Fruit fly (Drosophila melanogaster) whole organism, pupa: ENCODE data around the gene CG13012.

Experiments
- CG9948 ChIP-seq: fragments of 200-800 bp; sonication (Bioruptor generic); optimal IDR thresholded peaks from 2 replicates; lab custom pipeline; 2018; ENCODE audit warnings: missing biosample characterization, mild to moderate bottlenecking, missing genetic modification characterization, moderate library complexity
- D1 ChIP-seq: fragments of 200-800 bp; sonication (Bioruptor generic); optimal IDR thresholded peaks from 2 replicates; lab custom pipeline; 2018; ENCODE audit warnings: missing biosample characterization, mild to moderate bottlenecking, missing genetic modification characterization, moderate library complexity
- Pif1A ChIP-seq: fragments of 200-800 bp; sonication (Bioruptor generic); optimal IDR thresholded peaks from 3 replicates; lab custom pipeline; 2016; ENCODE audit warnings: missing biosample characterization, missing genetic modification characterization
- rn ChIP-seq: fragments of 200-800 bp; sonication (Bioruptor generic); IDR thresholded peaks from 2 replicates; pipeline ENCODE4 v1.3.6; 2022; ENCODE audit warnings: missing biosample characterization, missing genetic modification characterization

DNA sequence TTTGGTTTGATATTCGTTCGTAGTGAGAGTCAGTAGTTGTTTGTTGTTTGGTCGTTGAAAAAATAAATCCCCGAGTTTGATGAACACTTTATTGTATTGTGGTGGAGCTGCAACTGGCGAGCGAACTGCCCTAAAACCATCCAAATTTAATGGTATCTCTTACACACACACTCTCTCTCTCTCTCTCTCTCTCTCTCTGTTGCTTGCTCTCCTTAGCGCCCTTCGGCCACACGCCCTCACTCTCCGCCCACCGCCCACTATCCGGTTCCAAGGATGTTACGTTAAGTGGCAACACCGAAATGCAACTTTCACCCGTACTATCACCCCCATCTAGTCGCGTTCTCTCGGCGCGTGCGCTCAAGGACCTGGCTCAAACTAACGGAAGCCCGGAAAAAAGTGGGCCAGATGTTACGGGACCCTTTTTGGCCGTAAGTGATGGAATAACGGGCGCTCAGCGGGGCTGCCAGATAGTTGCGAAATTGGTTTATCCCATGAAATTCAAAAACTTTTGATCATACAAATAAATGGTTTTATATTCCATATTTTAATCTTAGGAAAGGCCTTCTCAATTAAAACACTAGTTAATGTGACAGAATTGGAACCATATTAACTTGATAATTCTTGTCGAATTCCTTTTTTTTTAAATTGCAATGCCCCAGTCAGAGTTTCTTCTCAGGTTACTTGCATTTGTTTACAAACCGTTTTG is 11.0 kb upstream of the CG13012 start:
- no peak for TF ChIP-seq D1 (tag; lab: Kevin White, UChicago)
- TF ChIP-seq rn (GFP tag; lab: Robert Waterston, UW): no peak
- no peak for TF ChIP-seq CG9948 (tag; lab: Kevin White, UChicago)
- no peak for TF ChIP-seq Pif1A (GFP tag; lab: Kevin White, UChicago)
